Worm (Caenorhabditis elegans) whole organism, L4 larva: Measurements from ENCODE around the gene C07D10.5.
A peak's percentile ranks its signal among the peaks of the same experiment; 100 is the strongest.

Source experiments
- D1046.2 ChIP-seq: fragments of 200-800 bp; sonication (Bioruptor generic); IDR thresholded peaks from 2 replicates; pipeline ENCODE4 v1.3.6; 2022; ENCODE audit warnings: missing genetic modification characterization, missing compliant biosample characterization
- R02D3.7 ChIP-seq: fragments of 150-350 bp; sonication (generic microtip); optimal IDR thresholded peaks from 3 replicates; lab custom pipeline; 2014; ENCODE audit warnings: missing biosample characterization, missing genetic modification characterization
- T26A8.4 ChIP-seq: fragments of 200-800 bp; sonication (Bioruptor generic); IDR thresholded peaks from 2 replicates; pipeline ENCODE4 v1.3.6; 2022; ENCODE audit warnings: missing genetic modification characterization, missing compliant biosample characterization
- Y48G9A.11 ChIP-seq: fragments of 200-800 bp; sonication (Bioruptor generic); IDR thresholded peaks from 2 replicates; pipeline ENCODE4 v1.3.6; 2022; ENCODE audit warnings: missing genetic modification reagents, missing genetic modification characterization, missing compliant biosample characterization
- aha-1 ChIP-seq: fragments of 150-350 bp; peaks from one replicate; lab custom pipeline; 2014; ENCODE audit warnings: missing biosample characterization, missing genetic modification characterization
- ama-1 ChIP-seq: fragments of 150-350 bp; optimal IDR thresholded peaks from 2 replicates; lab custom pipeline; 2014; ENCODE audit warnings: inconsistent platforms, mixed read lengths
- ceh-28 ChIP-seq: fragments of 150-350 bp; optimal IDR thresholded peaks from 2 replicates; lab custom pipeline; 2014; ENCODE audit warnings: missing biosample characterization, missing genetic modification reagents, missing genetic modification characterization
- cey-2 ChIP-seq: sonication (generic microtip); optimal IDR thresholded peaks from 3 replicates; lab custom pipeline; 2017; ENCODE audit warnings: missing genetic modification characterization, mild to moderate bottlenecking, missing compliant biosample characterization, antibody characterized with exemption, borderline replicate concordance; ENCODE audit not compliant: insufficient read depth
- ctbp-1 ChIP-seq: fragments of 200-800 bp; sonication (Bioruptor generic); IDR thresholded peaks from 2 replicates; pipeline ENCODE4 v1.3.6; 2022; ENCODE audit warnings: missing genetic modification reagents, missing genetic modification characterization, missing compliant biosample characterization
- dmd-6 ChIP-seq: fragments of 200-800 bp; sonication (Bioruptor generic); IDR thresholded peaks from 2 replicates; pipeline ENCODE4 v1.3.6; 2022; ENCODE audit warnings: missing genetic modification reagents, missing genetic modification characterization, missing compliant biosample characterization
- dmd-9 ChIP-seq: fragments of 200-800 bp; sonication (Bioruptor generic); IDR thresholded peaks from 2 replicates; pipeline ENCODE4 v1.3.6; 2022; ENCODE audit warnings: missing genetic modification reagents, missing genetic modification characterization, missing compliant biosample characterization
- duxl-1 ChIP-seq: sonication (generic microtip); optimal IDR thresholded peaks from 2 replicates; lab custom pipeline; 2016; ENCODE audit warnings: mild to moderate bottlenecking, missing genetic modification characterization, moderate library complexity, missing compliant biosample characterization; ENCODE audit not compliant: poor library complexity
- dve-1 ChIP-seq: sonication (generic microtip); optimal IDR thresholded peaks from 2 replicates; lab custom pipeline; 2017; ENCODE audit warnings: antibody characterized with exemption, mild to moderate bottlenecking, missing genetic modification characterization, missing compliant biosample characterization; ENCODE audit not compliant: insufficient read depth
- egl-27 ChIP-seq: sonication (generic microtip); optimal IDR thresholded peaks from 3 replicates; lab custom pipeline; 2017; ENCODE audit warnings: missing biosample characterization, missing genetic modification reagents, missing genetic modification characterization
- egl-43 ChIP-seq: fragments of 200-800 bp; sonication (Bioruptor generic); IDR thresholded peaks from 2 replicates; pipeline ENCODE4 v1.3.6; 2022; ENCODE audit warnings: missing genetic modification reagents, missing genetic modification characterization, missing compliant biosample characterization
- hlh-11 ChIP-seq: fragments of 200-800 bp; sonication (Bioruptor generic); optimal IDR thresholded peaks from 2 replicates; lab custom pipeline; 2018; ENCODE audit warnings: mild to moderate bottlenecking, missing genetic modification characterization, missing compliant biosample characterization
- hlh-30 ChIP-seq: sonication (generic microtip); optimal IDR thresholded peaks from 2 replicates; lab custom pipeline; 2017; ENCODE audit warnings: antibody characterized with exemption, mild to moderate bottlenecking, missing genetic modification characterization, missing compliant biosample characterization; ENCODE audit not compliant: insufficient read depth
- lim-7 ChIP-seq: fragments of 200-800 bp; sonication (Bioruptor generic); IDR thresholded peaks from 2 replicates; pipeline ENCODE4 v1.3.6; 2022; ENCODE audit warnings: missing genetic modification characterization, missing compliant biosample characterization
- lir-3 ChIP-seq: sonication (generic microtip); optimal IDR thresholded peaks from 2 replicates; lab custom pipeline; 2016; ENCODE audit warnings: mild to moderate bottlenecking, missing genetic modification characterization, missing compliant biosample characterization
- madf-5 ChIP-seq, 2 experiments: fragments of 200-800 bp; sonication (Bioruptor generic); IDR thresholded peaks; 2 replicates each; pipeline ENCODE4 v1.3.6; 2022; ENCODE audit warnings: missing compliant biosample characterization in 2 of 2, missing genetic modification characterization in 2 of 2
- madf-9 ChIP-seq: fragments of 200-800 bp; sonication (Bioruptor generic); conservative IDR thresholded peaks from 2 replicates; pipeline ENCODE4 v1.3.6; 2022; ENCODE audit warnings: missing genetic modification reagents, missing genetic modification characterization, missing compliant biosample characterization
- mdl-1 ChIP-seq, 2 experiments: fragments of 150-350 bp in 1 of 2; sonication (generic microtip) in 1 of 2; optimal IDR thresholded peaks; 2 replicates each; lab custom pipeline; 2014 to 2017; ENCODE audit warnings: missing biosample characterization in 2 of 2, missing genetic modification characterization in 2 of 2
- mep-1 ChIP-seq: fragments of 150-350 bp; sonication (generic microtip); optimal IDR thresholded peaks from 3 replicates; lab custom pipeline; 2014; ENCODE audit warnings: missing biosample characterization, missing genetic modification characterization
- mxl-3 ChIP-seq: fragments of 200-800 bp; sonication (Bioruptor generic); optimal IDR thresholded peaks from 2 replicates; lab custom pipeline; 2018; ENCODE audit warnings: mild to moderate bottlenecking, missing genetic modification characterization, missing compliant biosample characterization
- nhr-10 ChIP-seq: fragments of 150-350 bp; optimal IDR thresholded peaks from 2 replicates; lab custom pipeline; 2014; ENCODE audit warnings: missing biosample characterization, missing genetic modification characterization
- nhr-111 ChIP-seq: fragments of 200-800 bp; sonication (Bioruptor generic); optimal IDR thresholded peaks from 2 replicates; lab custom pipeline; 2018; ENCODE audit warnings: mild to moderate bottlenecking, missing genetic modification characterization, missing compliant biosample characterization
- nhr-237 ChIP-seq: sonication (generic microtip); optimal IDR thresholded peaks from 2 replicates; lab custom pipeline; 2017; ENCODE audit warnings: missing biosample characterization, missing genetic modification characterization
- nhr-25 ChIP-seq: sonication (generic microtip); optimal IDR thresholded peaks from 2 replicates; lab custom pipeline; 2017; ENCODE audit warnings: missing genetic modification characterization, mild to moderate bottlenecking, missing compliant biosample characterization, antibody characterized with exemption, moderate library complexity, borderline replicate concordance; ENCODE audit not compliant: insufficient read depth
- nhr-28 ChIP-seq: fragments of 150-350 bp; optimal IDR thresholded peaks from 2 replicates; lab custom pipeline; 2014; ENCODE audit warnings: missing biosample characterization, missing genetic modification characterization
- nhr-48 ChIP-seq: sonication (generic microtip); optimal IDR thresholded peaks from 2 replicates; lab custom pipeline; 2016; ENCODE audit warnings: mild to moderate bottlenecking, missing genetic modification characterization, missing compliant biosample characterization
- nhr-76 ChIP-seq: fragments of 150-350 bp; optimal IDR thresholded peaks from 2 replicates; lab custom pipeline; 2014; ENCODE audit warnings: missing biosample characterization, missing genetic modification characterization
- php-3 ChIP-seq: fragments of 200-800 bp; sonication (Bioruptor generic); IDR thresholded peaks from 2 replicates; pipeline ENCODE4 v1.3.6; 2022; ENCODE audit warnings: missing genetic modification reagents, missing genetic modification characterization, missing compliant biosample characterization
- sdz-12 ChIP-seq: fragments of 200-800 bp; sonication (Bioruptor generic); optimal IDR thresholded peaks from 2 replicates; lab custom pipeline; 2018; ENCODE audit warnings: mild to moderate bottlenecking, missing genetic modification characterization, missing compliant biosample characterization
- set-16 ChIP-seq: fragments of 200-800 bp; sonication (Bioruptor generic); IDR thresholded peaks from 2 replicates; pipeline ENCODE4 v1.3.6; 2022; ENCODE audit warnings: missing genetic modification reagents, missing genetic modification characterization, missing compliant biosample characterization
- snpc-4 ChIP-seq: fragments of 150-350 bp; optimal IDR thresholded peaks from 2 replicates; lab custom pipeline; 2014; ENCODE audit warnings: missing biosample characterization, missing genetic modification characterization
- spr-1 ChIP-seq: sonication (generic microtip); optimal IDR thresholded peaks from 2 replicates; lab custom pipeline; 2016; ENCODE audit warnings: mild to moderate bottlenecking, missing genetic modification characterization, missing compliant biosample characterization
- tra-1 ChIP-seq: fragments of 200-800 bp; sonication (Bioruptor generic); IDR thresholded peaks from 2 replicates; pipeline ENCODE4 v1.3.6; 2022; ENCODE audit warnings: missing genetic modification reagents, missing genetic modification characterization, missing compliant biosample characterization
- unc-39 ChIP-seq: sonication (generic microtip); optimal IDR thresholded peaks from 2 replicates; lab custom pipeline; 2017; ENCODE audit warnings: missing biosample characterization, missing genetic modification characterization
- unc-62 ChIP-seq, 3 experiments: fragments of 150-350 bp in 1 of 3; sonication (generic microtip); optimal IDR thresholded peaks in 2 of 3; peaks in 1 of 3; 1 replicate in 1 of 3; 2 replicates in 2 of 3; lab custom pipeline; 2014 to 2017; ENCODE audit warnings: missing biosample characterization in 3 of 3, missing genetic modification characterization in 3 of 3, missing genetic modification reagents in 3 of 3, missing genotype in 1 of 3

C07D10.5 gene

ce11 chrII:7402625-7403024 is 21.3 kb downstream of the C07D10.5 start, which contains the start of gene nas-7:
TSS of gene nas-7 (minus strand) at chrII:7402725.
- TF ChIP-seq hlh-11 (no peak), set-16 (GFP tag; lab: Robert Waterston, UW) (no peak), aha-1 (peak; percentile 52), Y48G9A.11 (GFP tag; lab: Robert Waterston, UW) (no peak), D1046.2 (no peak), nhr-111 (GFP tag; lab: Kevin White, UChicago) (no peak)
- TF ChIP-seq, all 104 proteins: peak for 1

ce11 chrII:7404001-7404400 is 22.6 kb downstream of the C07D10.5 start:
- TF ChIP-seq madf-9 (GFP tag; lab: Robert Waterston, UW) (no peak), unc-39 (tag; lab: Kevin White, UChicago) (no peak), R02D3.7 (tag; lab: Kevin White, UChicago) (no peak), nhr-48 (tag; lab: Kevin White, UChicago) (peak; percentile 8), egl-27 (tag; lab: Kevin White, UChicago) (no peak), dmd-9 (no peak), nhr-25 (tag; lab: Kevin White, UChicago) (peak; percentile 52), tra-1 (GFP tag; lab: Robert Waterston, UW) (no peak), unc-62 (GFP tag; optimal IDR thresholded peaks at IDR 0.05 in 1 of 2; lab: Kevin White, UChicago) (peak in 1 of 2 experiments; percentile 61), unc-62 (tag; optimal IDR thresholded peaks at IDR 0.05; lab: Kevin White, UChicago) (no peak), ctbp-1 (GFP tag; lab: Robert Waterston, UW) (no peak), lim-7 (GFP tag; lab: Robert Waterston, UW) (no peak), lir-3 (tag; lab: Kevin White, UChicago) (no peak), hlh-30 (tag; lab: Kevin White, UChicago) (peak; percentile 51), dve-1 (no peak), mep-1 (tag; lab: Kevin White, UChicago) (peak; percentile 1), ceh-28 (no peak), nhr-237 (no peak), ama-1 (lab: Kevin White, UChicago) (no peak), T26A8.4 (GFP tag; lab: Robert Waterston, UW) (peak; percentile 20; the same call in 1 of the 2 replicates), mxl-3 (GFP tag; lab: Kevin White, UChicago) (peak; percentile 61), hlh-11 (peak; percentile 71), aha-1 (peak; percentile 73), egl-43 (GFP tag; lab: Robert Waterston, UW) (no peak)
- TF ChIP-seq, all 104 proteins: peak for 9

- peak; percentile 46 for TF ChIP-seq hlh-11
- TF ChIP-seq unc-62 (GFP tag; optimal IDR thresholded peaks at IDR 0.05 in 1 of 2; lab: Kevin White, UChicago): peak in 1 of 2 experiments; percentile 56
- TF ChIP-seq unc-62 (tag; optimal IDR thresholded peaks at IDR 0.05; lab: Kevin White, UChicago): no peak
- peak in 1 of 2 experiments; percentile 43 for TF ChIP-seq mdl-1 (tag; optimal IDR thresholded peaks at IDR 0.05; lab: Kevin White, UChicago)
- TF ChIP-seq unc-39 (tag; lab: Kevin White, UChicago): no peak
- TF ChIP-seq cey-2 (tag; lab: Kevin White, UChicago): peak; percentile 23
- TF ChIP-seq nhr-25 (tag; lab: Kevin White, UChicago): peak; percentile 69
- peak; percentile 56 for TF ChIP-seq nhr-28
- 0 out of 4 replicates have a peak, but pooled peaks of 1 of the 2 experiments have one; percentile 37 for TF ChIP-seq madf-5 (GFP tag; IDR thresholded peaks at IDR 0.05; lab: Robert Waterston, UW)
- TF ChIP-seq nhr-76 (tag; lab: Kevin White, UChicago): no peak
- TF ChIP-seq mep-1 (tag; lab: Kevin White, UChicago): peak; percentile 44
- TF ChIP-seq snpc-4 (tag; lab: Kevin White, UChicago): no peak
Observed at ce11 chrII:7405262-7405661, 23.9 kb downstream of the C07D10.5 start.

- TF ChIP-seq spr-1 (tag; lab: Kevin White, UChicago): peak; percentile 15
- TF ChIP-seq dmd-6 (GFP tag; lab: Robert Waterston, UW): no peak
- no peak for TF ChIP-seq sdz-12 (GFP tag; lab: Kevin White, UChicago)
- peak; percentile 65 for TF ChIP-seq nhr-48 (tag; lab: Kevin White, UChicago)
- no peak for TF ChIP-seq nhr-10 (tag; lab: Kevin White, UChicago)
- no peak for TF ChIP-seq php-3 (GFP tag; lab: Robert Waterston, UW)
- no peak for TF ChIP-seq duxl-1 (tag; lab: Kevin White, UChicago)
- peak; percentile 48 for TF ChIP-seq hlh-11
Observed at ce11 chrII:7406438-7406837, 25.1 kb downstream of the C07D10.5 start.
